Worm (Caenorhabditis elegans): ENCODE results near the gene str-161.

str-161 gene

ce11 chrIV:4874603-4875002, 29.3 kb downstream of the str-161 start, which contains the start of gene str-174:
Gene str-174, minus strand, starts transcription at chrIV:4874703.
- TF ChIP-seq sox-4 (tag; optimal IDR thresholded peaks at IDR 0.05), result no peak

ce11 chrIV:4870546-4870945, 33.3 kb downstream of the str-161 start, which contains the start of gene str-175:
Gene str-175, minus strand, starts transcription at chrIV:4870646.
- TF ChIP-seq ztf-11 (tag; optimal IDR thresholded peaks at IDR 0.05) (no peak), fkh-4 (tag; optimal IDR thresholded peaks at IDR 0.05; ENCODE audit: borderline replicate concordance) (no peak), pqm-1 (tag; optimal IDR thresholded peaks at IDR 0.05) (no peak), nhr-90 (tag; optimal IDR thresholded peaks at IDR 0.05; ENCODE audit: poor library complexity) (no peak), jun-1 (tag; optimal IDR thresholded peaks at IDR 0.05) (no peak), C34B4.2 (tag; optimal IDR thresholded peaks at IDR 0.05) (no peak)

- no peak for TF ChIP-seq zip-4 (GFP tag; optimal IDR thresholded peaks at IDR 0.05)
- no peak for TF ChIP-seq fkh-10 (GFP tag; optimal IDR thresholded peaks at IDR 0.05)
- TF ChIP-seq unc-30 (tag; optimal IDR thresholded peaks at IDR 0.05), result no peak
- no peak for TF ChIP-seq C04F5.9 (tag; optimal IDR thresholded peaks at IDR 0.05)
- no peak for TF ChIP-seq ceh-90 (tag; optimal IDR thresholded peaks at IDR 0.05)
- no peak for TF ChIP-seq sptf-1 (tag; optimal IDR thresholded peaks at IDR 0.05)
- no peak for TF ChIP-seq grh-1 (GFP tag; IDR thresholded peaks at IDR 0.05)
- no peak for TF ChIP-seq swsn-7 (tag; optimal IDR thresholded peaks at IDR 0.05)
- TF ChIP-seq ets-5 (GFP tag; IDR thresholded peaks at IDR 0.05), result no peak
- no peak for TF ChIP-seq nhr-76 (tag; optimal IDR thresholded peaks at IDR 0.05)
- TF ChIP-seq fos-1 (tag; optimal IDR thresholded peaks at IDR 0.05), result no peak
- no peak for TF ChIP-seq jun-1 (tag; optimal IDR thresholded peaks at IDR 0.05)
- no peak for TF ChIP-seq xbp-1 (tag; optimal IDR thresholded peaks at IDR 0.05)
- TF ChIP-seq nhr-85 (tag), result no peak
- no peak for TF ChIP-seq pqm-1 (tag; optimal IDR thresholded peaks at IDR 0.05)
- no peak for TF ChIP-seq ceh-82 (tag; optimal IDR thresholded peaks at IDR 0.05)
- TF ChIP-seq pax-3 (tag; optimal IDR thresholded peaks at IDR 0.05), result no peak
- no peak for TF ChIP-seq ama-1 (optimal IDR thresholded peaks at IDR 0.05)
- no peak for TF ChIP-seq nhr-20 (tag; optimal IDR thresholded peaks at IDR 0.05)
Measured at ce11 chrIV:4867610-4868009, 36.3 kb downstream of the str-161 start, which contains the start of gene str-172. Gene str-172, minus strand, starts transcription at chrIV:4867710.

ce11 chrIV:4866599-4866998, 37.3 kb downstream of the str-161 start:
- TF ChIP-seq jun-1 (tag; optimal IDR thresholded peaks at IDR 0.05), result no peak
- TF ChIP-seq unc-98 (GFP tag; IDR thresholded peaks at IDR 0.05), result no peak
- TF ChIP-seq nhr-90 (tag; optimal IDR thresholded peaks at IDR 0.05; ENCODE audit: poor library complexity), result no peak
- TF ChIP-seq mdl-1 (tag; optimal IDR thresholded peaks at IDR 0.05), result no peak
- no peak for TF ChIP-seq nhr-77 (tag; optimal IDR thresholded peaks at IDR 0.05)
- no peak for TF ChIP-seq ces-1 (GFP tag; optimal IDR thresholded peaks at IDR 0.05)
- no peak for TF ChIP-seq ztf-11 (tag; optimal IDR thresholded peaks at IDR 0.05)
- no peak for TF ChIP-seq vab-15 (tag; optimal IDR thresholded peaks at IDR 0.05)
- TF ChIP-seq unc-130 (tag; optimal IDR thresholded peaks at IDR 0.05), result no peak
- TF ChIP-seq snpc-4 (tag; optimal IDR thresholded peaks at IDR 0.05), result no peak
- no peak for TF ChIP-seq aly-2 (tag; optimal IDR thresholded peaks at IDR 0.05)

- no peak for TF ChIP-seq lir-3 (tag; optimal IDR thresholded peaks at IDR 0.05; ENCODE audit: poor library complexity)
- no peak for TF ChIP-seq mdl-1 (tag; optimal IDR thresholded peaks at IDR 0.05)
- no peak for TF ChIP-seq xbp-1 (tag; optimal IDR thresholded peaks at IDR 0.05)
- no peak for TF ChIP-seq ceh-82 (tag; optimal IDR thresholded peaks at IDR 0.05)
- TF ChIP-seq nhr-85 (tag), result no peak
- TF ChIP-seq sox-4 (tag; optimal IDR thresholded peaks at IDR 0.05), result no peak
- no peak for TF ChIP-seq ztf-11 (tag; optimal IDR thresholded peaks at IDR 0.05)
- TF ChIP-seq nhr-71 (tag; optimal IDR thresholded peaks at IDR 0.05), result no peak
- no peak for TF ChIP-seq ama-1 (optimal IDR thresholded peaks at IDR 0.05)
- TF ChIP-seq ces-1 (GFP tag; optimal IDR thresholded peaks at IDR 0.05), result no peak
- no peak for TF ChIP-seq fkh-4 (tag; optimal IDR thresholded peaks at IDR 0.05; ENCODE audit: borderline replicate concordance)
Measured at ce11 chrIV:4864524-4864923, 39.3 kb downstream of the str-161 start.
